Worm (Caenorhabditis elegans): ENCODE data around the gene Y57G11C.22.

ce11 chrIV:14890914-14891313, 53.9 kb downstream of the Y57G11C.22 start:
- TF ChIP-seq cog-1 (tag; optimal IDR thresholded peaks at IDR 0.05): no peak
- TF ChIP-seq flt-1 (GFP tag; IDR thresholded peaks at IDR 0.05): no peak
- TF ChIP-seq ztf-29 (GFP tag; IDR thresholded peaks at IDR 0.05): no peak
- TF ChIP-seq T22C8.4 (GFP tag; IDR thresholded peaks at IDR 0.05): no peak
- no peak for TF ChIP-seq ref-1 (GFP tag; conservative IDR thresholded peaks at IDR 0.05)
- no peak for TF ChIP-seq med-1 (GFP tag; optimal IDR thresholded peaks at IDR 0.05; ENCODE audit: insufficient read depth)
- TF ChIP-seq klf-2 (GFP tag; conservative IDR thresholded peaks at IDR 0.05): no peak
- no peak for TF ChIP-seq ztf-23 (GFP tag; IDR thresholded peaks at IDR 0.05)

All from whole organism, midembryonic.